Worm (Caenorhabditis elegans) whole organism, L4 larva: ENCODE results near the gene ttr-18.

Source experiments
- D1046.2 ChIP-seq: fragments of 200-800 bp; sonication (Bioruptor generic); IDR thresholded peaks from 2 replicates; pipeline ENCODE4 v1.3.6; 2022; ENCODE audit warnings: missing genetic modification characterization, missing compliant biosample characterization
- aly-2 ChIP-seq: sonication (generic microtip); optimal IDR thresholded peaks from 2 replicates; lab custom pipeline; 2018; ENCODE audit warnings: missing biosample characterization, missing genetic modification characterization
- ama-1 ChIP-seq: fragments of 150-350 bp; optimal IDR thresholded peaks from 2 replicates; lab custom pipeline; 2014; ENCODE audit warnings: inconsistent platforms, mixed read lengths
- ctbp-1 ChIP-seq: fragments of 200-800 bp; sonication (Bioruptor generic); IDR thresholded peaks from 2 replicates; pipeline ENCODE4 v1.3.6; 2022; ENCODE audit warnings: missing genetic modification reagents, missing genetic modification characterization, missing compliant biosample characterization
- lin-38 ChIP-seq: fragments of 200-800 bp; sonication (Bioruptor generic); IDR thresholded peaks from 2 replicates; pipeline ENCODE4 v1.3.6; 2022; ENCODE audit warnings: missing genetic modification reagents, missing genetic modification characterization, missing compliant biosample characterization
- mdl-1 ChIP-seq, 2 experiments: fragments of 150-350 bp in 1 of 2; sonication (generic microtip) in 1 of 2; optimal IDR thresholded peaks; 2 replicates each; lab custom pipeline; 2014 to 2017; ENCODE audit warnings: missing biosample characterization in 2 of 2, missing genetic modification characterization in 2 of 2
- nhr-11 ChIP-seq: fragments of 150-350 bp; optimal IDR thresholded peaks from 2 replicates; lab custom pipeline; 2014; ENCODE audit warnings: missing biosample characterization, missing genetic modification characterization
- nhr-28 ChIP-seq: fragments of 150-350 bp; optimal IDR thresholded peaks from 2 replicates; lab custom pipeline; 2014; ENCODE audit warnings: missing biosample characterization, missing genetic modification characterization
- pqm-1 ChIP-seq: sonication (generic microtip); optimal IDR thresholded peaks from 2 replicates; lab custom pipeline; 2017; ENCODE audit warnings: missing biosample characterization, missing genetic modification characterization
- skn-1 ChIP-seq: fragments of 150-350 bp; optimal IDR thresholded peaks from 2 replicates; lab custom pipeline; 2014; ENCODE audit warnings: missing biosample characterization, missing genetic modification characterization
- snpc-4 ChIP-seq: fragments of 150-350 bp; optimal IDR thresholded peaks from 2 replicates; lab custom pipeline; 2014; ENCODE audit warnings: missing biosample characterization, missing genetic modification characterization
- ztf-11 ChIP-seq: fragments of 150-350 bp; optimal IDR thresholded peaks from 2 replicates; lab custom pipeline; 2014; ENCODE audit warnings: missing biosample characterization, missing genetic modification characterization

- TF ChIP-seq mdl-1 (tag; optimal IDR thresholded peaks at IDR 0.05; lab: Kevin White, UChicago), result no peak
- no peak for TF ChIP-seq ctbp-1
- no peak for TF ChIP-seq lin-38 (GFP tag; lab: Robert Waterston, UW)
- TF ChIP-seq skn-1, result no peak
- TF ChIP-seq pqm-1 (tag; lab: Kevin White, UChicago), result no peak
- TF ChIP-seq nhr-28 (tag; lab: Kevin White, UChicago), result no peak
- no peak for TF ChIP-seq aly-2 (tag; lab: Kevin White, UChicago)
- TF ChIP-seq nhr-11 (tag; lab: Kevin White, UChicago), result no peak
- TF ChIP-seq ama-1, result no peak
- TF ChIP-seq D1046.2 (GFP tag; lab: Robert Waterston, UW), result no peak
- TF ChIP-seq snpc-4 (tag; lab: Kevin White, UChicago), result no peak
- TF ChIP-seq ztf-11 (tag; lab: Kevin White, UChicago), result no peak
Observed at ce11 chrII:11495806-11496205, 9.3 kb upstream of the ttr-18 start.
